Fruit fly (Drosophila melanogaster): ENCODE results near the gene msi.

Gene msi

dm6 chr3R:25482463-25483173 lies 33.3 kb upstream of the msi start, which contains the start of the genes XNP, CG42488 and CG5116 (continued):
- TF ChIP-seq CG12219 (GFP tag; optimal IDR thresholded peaks at IDR 0.05) (no peak), gfzf (GFP tag; optimal IDR thresholded peaks at IDR 0.05) (no peak), zen2 (GFP tag; IDR thresholded peaks at IDR 0.05; ENCODE audit: partially characterized antibody) (peak; percentile 96), Hr78 (GFP tag; optimal IDR thresholded peaks at IDR 0.05) (no peak), nerfin-2 (GFP tag; IDR thresholded peaks at IDR 0.05; ENCODE audit: partially characterized antibody) (peak; percentile 98), lbe (GFP tag; optimal IDR thresholded peaks at IDR 0.05) (peak; percentile 53), ara (GFP tag; IDR thresholded peaks at IDR 0.05) (no peak), CG8388 (GFP tag; optimal IDR thresholded peaks at IDR 0.05) (peak; percentile 19), Adf1 (GFP tag; IDR thresholded peaks at IDR 0.05) (peak; percentile 27; the same call in 1 of the 2 replicates), CG9797 (GFP tag; optimal IDR thresholded peaks at IDR 0.05) (peak; percentile 49), bab2 (GFP tag; optimal IDR thresholded peaks at IDR 0.05) (peak; percentile 11), CG5180 (GFP tag; optimal IDR thresholded peaks at IDR 0.05) (no peak), rib (GFP tag; IDR thresholded peaks at IDR 0.05) (peak; percentile 66; the same call in 1 of the 2 replicates), MESR4 (GFP tag; optimal IDR thresholded peaks at IDR 0.05) (peak; percentile 69), Dref (GFP tag; IDR thresholded peaks at IDR 0.05) (peak; percentile 79), inv (GFP tag; IDR thresholded peaks at IDR 0.05; ENCODE audit: partially characterized antibody) (peak; percentile 98), CG7963 (GFP tag; IDR thresholded peaks at IDR 0.05; ENCODE audit: partially characterized antibody) (peak; percentile 95), CG4854 (GFP tag; optimal IDR thresholded peaks at IDR 0.05) (peak; percentile 2), jing (GFP tag; optimal IDR thresholded peaks at IDR 0.05) (no peak), Med (GFP tag) (peak; percentile 91), CG7928 (GFP tag; optimal IDR thresholded peaks at IDR 0.05) (no peak), sqz (GFP tag; optimal IDR thresholded peaks at IDR 0.05) (peak; percentile 98), vnd (GFP tag; IDR thresholded peaks at IDR 0.05; ENCODE audit: partially characterized antibody) (peak; percentile 99), Atf6 (GFP tag; IDR thresholded peaks at IDR 0.05) (0 out of 2 replicates have a peak, but pooled peaks have one; percentile 26), esg (GFP tag; conservative IDR thresholded peaks at IDR 0.05) (0 out of 2 replicates have a peak, but pooled peaks have one; percentile 16)

dm6 chr3R:25489116-25489515 lies 26.8 kb upstream of the msi start:
- TF ChIP-seq klu (GFP tag; IDR thresholded peaks at IDR 0.05) (0 out of 2 replicates have a peak, but pooled peaks have one; percentile 26), CG7556 (GFP tag; optimal IDR thresholded peaks at IDR 0.05) (peak; percentile 61), CG17385 (GFP tag; optimal IDR thresholded peaks at IDR 0.05) (peak; percentile 51), tin (GFP tag; optimal IDR thresholded peaks at IDR 0.05) (peak; percentile 59), CG8290 (GFP tag; optimal IDR thresholded peaks at IDR 0.05) (peak; percentile 41), CG8290 (tag; optimal IDR thresholded peaks at IDR 0.05) (no peak), zfh2 (GFP tag; optimal IDR thresholded peaks at IDR 0.05) (no peak), lab (GFP tag; optimal IDR thresholded peaks at IDR 0.05) (peak; percentile 72), Chrac-16 (GFP tag; optimal IDR thresholded peaks at IDR 0.05) (peak; percentile 34), CG7839 (tag; optimal IDR thresholded peaks at IDR 0.05) (peak; percentile 77), Max (GFP tag; optimal IDR thresholded peaks at IDR 0.05) (peak; percentile 29), HHEX (GFP tag; optimal IDR thresholded peaks at IDR 0.05) (peak; percentile 46), row (GFP tag; IDR thresholded peaks at IDR 0.05) (peak; percentile 61; the same call in 2 of the 3 replicates), gcm (GFP tag; optimal IDR thresholded peaks at IDR 0.05) (peak; percentile 68), so (GFP tag; IDR thresholded peaks at IDR 0.05) (peak; percentile 54; the same call in 1 of the 3 replicates), CG9876 (GFP tag; optimal IDR thresholded peaks at IDR 0.05) (no peak), Drgx (GFP tag; IDR thresholded peaks at IDR 0.05) (peak; percentile 73), p53 (GFP tag; optimal IDR thresholded peaks at IDR 0.05) (no peak), CG11456 (GFP tag; IDR thresholded peaks at IDR 0.05) (no peak), ssp (GFP tag; IDR thresholded peaks at IDR 0.05) (peak; percentile 26; the same call in 1 of the 2 replicates), Tbp (GFP tag; optimal IDR thresholded peaks at IDR 0.05) (no peak), cwo (GFP tag; optimal IDR thresholded peaks at IDR 0.05) (peak; percentile 42), CG17829 (tag; optimal IDR thresholded peaks at IDR 0.05) (peak; percentile 77), CG3281 (GFP tag; optimal IDR thresholded peaks at IDR 0.05) (peak; percentile 58)
